Worm (Caenorhabditis elegans) whole organism, late embryonic: ENCODE results near the gene Y41C4A.8.

Source experiments
- C38D4.7 ChIP-seq: fragments of 200-800 bp; sonication (Bioruptor generic); optimal IDR thresholded peaks from 2 replicates; lab custom pipeline; 2018; ENCODE audit warnings: mild to moderate bottlenecking, missing genetic modification characterization, moderate library complexity, missing compliant biosample characterization
- ahr-1 ChIP-seq: sonication (generic microtip); optimal IDR thresholded peaks from 2 replicates; lab custom pipeline; 2016; ENCODE audit warnings: missing genetic modification characterization, missing compliant biosample characterization
- ceh-14 ChIP-seq: sonication (generic microtip); optimal IDR thresholded peaks from 2 replicates; lab custom pipeline; 2016; ENCODE audit warnings: missing genotype, missing genetic modification characterization, missing compliant biosample characterization
- ceh-19 ChIP-seq: fragments of 200-800 bp; sonication (Bioruptor generic); optimal IDR thresholded peaks from 2 replicates; lab custom pipeline; 2018; ENCODE audit warnings: mild to moderate bottlenecking, missing genetic modification characterization, missing compliant biosample characterization
- hlh-6 ChIP-seq: sonication (generic microtip); optimal IDR thresholded peaks from 2 replicates; lab custom pipeline; 2016; ENCODE audit warnings: missing genotype, missing genetic modification characterization, missing compliant biosample characterization
- lin-11 ChIP-seq: fragments of 200-800 bp; sonication (Bioruptor generic); optimal IDR thresholded peaks from 2 replicates; lab custom pipeline; 2018; ENCODE audit warnings: mild to moderate bottlenecking, missing genetic modification characterization, missing compliant biosample characterization
- nfya-1 ChIP-seq: sonication (generic microtip); optimal IDR thresholded peaks from 2 replicates; lab custom pipeline; 2017; ENCODE audit warnings: missing genetic modification characterization, mild to moderate bottlenecking, missing compliant biosample characterization, antibody characterized with exemption, moderate library complexity
- pag-3 ChIP-seq: sonication (generic microtip); optimal IDR thresholded peaks from 2 replicates; lab custom pipeline; 2016; ENCODE audit warnings: missing compliant biosample characterization, missing genetic modification characterization, borderline replicate concordance
- tbx-2 ChIP-seq: sonication (generic microtip); optimal IDR thresholded peaks from 2 replicates; lab custom pipeline; 2016; ENCODE audit warnings: missing genetic modification characterization, missing compliant biosample characterization
- unc-55 ChIP-seq: sonication (generic microtip); optimal IDR thresholded peaks from 2 replicates; lab custom pipeline; 2017; ENCODE audit warnings: missing biosample characterization, missing genetic modification reagents, missing genetic modification characterization

ce11 chrIII:11731491-11731890 is 22.9 kb upstream of the Y41C4A.8 start:
- TF ChIP-seq ceh-19 (no peak), ceh-14 (tag; lab: Kevin White, UChicago) (no peak), unc-55 (GFP tag; lab: Kevin White, UChicago) (no peak), lin-11 (tag; lab: Kevin White, UChicago) (no peak), ahr-1 (no peak), nfya-1 (tag; lab: Kevin White, UChicago) (no peak), hlh-6 (tag; lab: Kevin White, UChicago) (no peak), pag-3 (tag; lab: Kevin White, UChicago) (no peak), tbx-2 (tag; lab: Kevin White, UChicago) (no peak), C38D4.7 (GFP tag; lab: Kevin White, UChicago) (no peak)
